Worm (Caenorhabditis elegans): ENCODE data around the gene sru-20.

The sru-20 gene

DNA sequence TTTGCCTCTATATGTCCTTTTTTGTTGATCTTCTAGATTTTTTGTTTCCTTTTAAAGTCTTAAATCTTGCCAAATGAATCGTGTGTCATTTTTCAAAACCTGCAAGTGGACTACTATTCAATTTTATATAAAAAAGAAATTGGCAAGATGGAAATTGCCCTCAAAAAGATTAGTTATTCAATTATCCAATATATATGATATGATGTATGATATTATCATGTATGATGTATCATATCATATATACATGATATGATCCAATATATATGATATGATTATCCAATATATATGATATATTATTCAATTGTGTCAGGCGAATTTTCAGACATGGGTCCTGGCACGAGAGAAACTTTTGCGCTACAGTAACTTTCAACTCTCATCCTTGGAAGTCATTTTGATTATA is at the start of gene sru-20:
Gene sru-20 (plus strand): TSS at position 301 of the 400 bp plus-strand sequence.
- TF ChIP-seq aly-1 (tag; optimal IDR thresholded peaks at IDR 0.05), result no peak
- no peak for TF ChIP-seq ets-7 (tag; optimal IDR thresholded peaks at IDR 0.05)
- TF ChIP-seq F13C5.2 (tag; optimal IDR thresholded peaks at IDR 0.05), result no peak
- no peak for TF ChIP-seq B0310.2 (tag; optimal IDR thresholded peaks at IDR 0.05)
- TF ChIP-seq scrt-1 (GFP tag; IDR thresholded peaks at IDR 0.05), result no peak
- TF ChIP-seq ceh-36 (tag; optimal IDR thresholded peaks at IDR 0.05), result no peak
- no peak for TF ChIP-seq tbx-11 (GFP tag; IDR thresholded peaks at IDR 0.05)
- TF ChIP-seq ceh-13 (GFP tag; optimal IDR thresholded peaks at IDR 0.05), result no peak
- no peak for TF ChIP-seq ama-1 (optimal IDR thresholded peaks at IDR 0.05)
- no peak for TF ChIP-seq hmg-4 (GFP tag; optimal IDR thresholded peaks at IDR 0.05)
- no peak for TF ChIP-seq tbx-37 (GFP tag; conservative IDR thresholded peaks at IDR 0.05)
- no peak for TF ChIP-seq flt-1 (GFP tag; IDR thresholded peaks at IDR 0.05)
- TF ChIP-seq hmbx-1 (tag; optimal IDR thresholded peaks at IDR 0.05), result no peak
- TF ChIP-seq sea-1 (GFP tag; conservative IDR thresholded peaks at IDR 0.05), result no peak
- no peak for TF ChIP-seq tra-4 (tag; optimal IDR thresholded peaks at IDR 0.05)
- TF ChIP-seq hnd-1 (tag; optimal IDR thresholded peaks at IDR 0.05), result no peak
- no peak for TF ChIP-seq pes-1 (GFP tag; IDR thresholded peaks at IDR 0.05)

DNA sequence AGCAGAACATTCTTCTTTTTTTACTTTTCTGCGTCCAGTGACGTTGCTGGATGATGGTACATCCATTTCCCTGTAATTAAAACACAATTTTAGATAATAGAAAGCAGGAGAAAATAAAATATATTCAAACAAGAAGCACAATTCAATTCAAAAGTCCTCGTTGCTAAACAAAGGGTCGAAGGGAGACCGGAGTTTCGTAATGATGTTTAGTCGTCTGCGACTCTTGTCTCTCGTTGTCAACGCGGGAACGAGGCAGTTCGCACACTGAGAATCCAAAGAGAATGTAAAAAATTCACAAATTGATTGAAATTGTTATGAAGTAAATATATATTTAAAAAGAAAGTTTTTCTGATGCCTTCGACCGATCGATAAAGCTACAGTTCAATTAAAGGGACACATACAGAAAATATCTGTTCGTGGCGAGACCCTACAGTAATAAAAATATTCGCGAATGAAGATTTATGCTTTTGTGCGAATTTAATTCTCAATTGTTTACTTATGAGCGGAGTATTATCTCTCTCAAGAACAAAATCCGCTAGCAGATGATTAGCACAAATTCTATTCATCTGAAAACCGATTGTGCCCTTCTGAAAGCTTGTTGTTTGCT is 44.0 kb upstream of the sru-20 start, which contains the start of gene dpy-26:
Gene dpy-26 (minus strand): TSS at position 111 of the 607 bp plus-strand sequence.
- no peak for TF ChIP-seq tbx-37 (GFP tag; conservative IDR thresholded peaks at IDR 0.05)
- TF ChIP-seq F13C5.2 (tag; optimal IDR thresholded peaks at IDR 0.05), result peak; percentile 18
- no peak for TF ChIP-seq hmbx-1 (tag; optimal IDR thresholded peaks at IDR 0.05)
- TF ChIP-seq ama-1 (optimal IDR thresholded peaks at IDR 0.05), result no peak

DNA sequence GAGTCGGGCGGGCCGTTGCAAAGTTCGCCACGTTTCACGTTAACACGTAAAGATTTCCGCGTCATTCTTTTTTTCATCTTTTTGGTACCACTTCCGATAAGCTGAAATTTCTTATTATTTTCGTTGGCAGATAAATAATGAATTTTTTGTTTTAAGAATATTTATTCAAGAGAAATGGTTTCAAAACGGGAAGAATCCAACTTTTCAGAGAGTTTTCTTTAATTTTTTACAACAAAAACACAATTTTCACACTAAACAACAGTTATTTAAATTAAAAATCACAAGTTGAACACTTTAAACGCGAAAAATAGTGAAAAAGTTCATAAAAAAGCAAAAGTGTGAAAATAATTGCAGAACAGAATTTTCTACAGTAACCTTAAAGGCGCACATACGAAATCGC is 41.2 kb upstream of the sru-20 start, which contains the start of gene spe-44:
Gene spe-44 (minus strand): TSS at position 101 of the 400 bp plus-strand sequence.
- TF ChIP-seq ets-7 (tag; optimal IDR thresholded peaks at IDR 0.05), result no peak
- TF ChIP-seq pes-1 (GFP tag; IDR thresholded peaks at IDR 0.05), result no peak
- TF ChIP-seq ceh-13 (GFP tag; optimal IDR thresholded peaks at IDR 0.05), result no peak
- no peak for TF ChIP-seq tbx-11 (GFP tag; IDR thresholded peaks at IDR 0.05)
- TF ChIP-seq hmbx-1 (tag; optimal IDR thresholded peaks at IDR 0.05), result no peak
- TF ChIP-seq tra-4 (tag; optimal IDR thresholded peaks at IDR 0.05), result no peak
- TF ChIP-seq aly-1 (tag; optimal IDR thresholded peaks at IDR 0.05), result no peak
- no peak for TF ChIP-seq B0310.2 (tag; optimal IDR thresholded peaks at IDR 0.05)
- TF ChIP-seq hnd-1 (tag; optimal IDR thresholded peaks at IDR 0.05), result no peak
- no peak for TF ChIP-seq tbx-37 (GFP tag; conservative IDR thresholded peaks at IDR 0.05)
- TF ChIP-seq sea-1 (GFP tag; conservative IDR thresholded peaks at IDR 0.05), result no peak
- TF ChIP-seq flt-1 (GFP tag; IDR thresholded peaks at IDR 0.05), result no peak

DNA sequence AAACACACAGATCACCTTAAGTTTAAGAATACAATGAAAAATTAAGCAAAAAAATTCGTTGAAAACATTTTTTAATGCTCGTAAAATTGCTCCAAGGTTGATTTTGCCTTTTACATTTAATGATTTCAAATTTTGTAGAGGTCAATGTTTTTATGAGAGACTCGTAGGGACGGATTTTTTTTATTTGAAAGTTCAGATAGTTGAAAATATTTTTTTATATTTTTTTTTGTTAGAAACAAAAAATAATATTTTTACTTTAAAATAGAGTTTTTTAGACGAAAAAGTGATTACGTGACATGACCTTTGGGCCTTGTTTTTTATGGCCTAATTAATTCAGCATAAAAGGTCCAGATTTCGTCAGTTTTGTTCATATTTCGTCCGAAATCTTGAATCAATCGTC is 40.5 kb upstream of the sru-20 start, which contains the start of gene smz-1:
Gene smz-1 (plus strand): TSS at position 301 of the 400 bp plus-strand sequence.
- no peak for TF ChIP-seq ceh-36 (tag; optimal IDR thresholded peaks at IDR 0.05)
- no peak for TF ChIP-seq scrt-1 (GFP tag; IDR thresholded peaks at IDR 0.05)
- TF ChIP-seq pes-1 (GFP tag; IDR thresholded peaks at IDR 0.05), result no peak
- TF ChIP-seq hmbx-1 (tag; optimal IDR thresholded peaks at IDR 0.05), result no peak
- TF ChIP-seq aly-1 (tag; optimal IDR thresholded peaks at IDR 0.05), result no peak
- TF ChIP-seq ets-7 (tag; optimal IDR thresholded peaks at IDR 0.05), result no peak
- TF ChIP-seq B0310.2 (tag; optimal IDR thresholded peaks at IDR 0.05), result no peak
- no peak for TF ChIP-seq ama-1 (optimal IDR thresholded peaks at IDR 0.05)
- TF ChIP-seq hnd-1 (tag; optimal IDR thresholded peaks at IDR 0.05), result no peak
- no peak for TF ChIP-seq sea-1 (GFP tag; conservative IDR thresholded peaks at IDR 0.05)
- TF ChIP-seq hmg-4 (GFP tag; optimal IDR thresholded peaks at IDR 0.05), result no peak
- no peak for TF ChIP-seq ceh-13 (GFP tag; optimal IDR thresholded peaks at IDR 0.05)
- TF ChIP-seq F13C5.2 (tag; optimal IDR thresholded peaks at IDR 0.05), result no peak
- no peak for TF ChIP-seq flt-1 (GFP tag; IDR thresholded peaks at IDR 0.05)
- no peak for TF ChIP-seq tra-4 (tag; optimal IDR thresholded peaks at IDR 0.05)
- TF ChIP-seq tbx-11 (GFP tag; IDR thresholded peaks at IDR 0.05), result no peak
- no peak for TF ChIP-seq tbx-37 (GFP tag; conservative IDR thresholded peaks at IDR 0.05)

DNA sequence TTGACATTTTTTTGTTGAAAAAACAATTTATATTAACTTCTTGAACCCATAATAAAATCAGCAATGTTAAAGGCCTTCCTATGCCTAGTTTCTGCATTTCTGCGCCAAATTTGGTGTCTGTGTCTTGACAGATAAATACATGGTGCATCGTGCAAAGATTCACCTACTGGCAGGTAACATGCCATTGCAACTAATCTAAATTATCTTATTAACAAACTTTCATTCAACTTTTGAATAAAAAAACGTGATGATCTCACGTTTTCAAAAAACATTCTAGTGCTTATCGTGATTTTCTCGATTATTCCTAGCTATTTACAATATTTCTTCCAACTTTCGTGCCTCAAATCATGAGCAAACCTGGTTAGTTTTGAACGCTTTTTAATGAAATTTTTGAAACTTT is 38.7 kb upstream of the sru-20 start, which contains the start of gene C25G4.7:
Gene C25G4.7 (plus strand): TSS at position 301 of the 400 bp plus-strand sequence.
- TF ChIP-seq ceh-36 (tag; optimal IDR thresholded peaks at IDR 0.05), result no peak
- no peak for TF ChIP-seq hmg-4 (GFP tag; optimal IDR thresholded peaks at IDR 0.05)
- no peak for TF ChIP-seq ceh-13 (GFP tag; optimal IDR thresholded peaks at IDR 0.05)
- no peak for TF ChIP-seq flt-1 (GFP tag; IDR thresholded peaks at IDR 0.05)
- no peak for TF ChIP-seq B0310.2 (tag; optimal IDR thresholded peaks at IDR 0.05)
- no peak for TF ChIP-seq ama-1 (optimal IDR thresholded peaks at IDR 0.05)

DNA sequence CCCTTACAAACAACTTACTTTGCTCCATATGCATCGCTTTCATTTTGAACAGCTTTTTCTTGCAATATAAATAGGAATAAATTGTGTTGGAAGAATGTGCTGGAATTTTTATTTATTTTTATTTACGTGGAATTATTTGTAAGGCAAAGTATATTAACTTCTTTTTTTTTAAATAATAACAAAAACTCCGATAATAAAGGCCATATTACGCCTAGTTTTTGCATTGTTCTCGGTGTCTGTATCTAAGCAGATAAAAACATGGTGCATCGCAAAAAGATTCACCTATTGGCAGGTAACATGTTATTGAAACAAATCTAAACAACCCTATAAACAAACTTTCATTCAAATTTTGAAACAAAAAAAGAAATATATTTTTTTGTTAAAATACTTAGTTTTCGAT is 31.9 kb upstream of the sru-20 start, which contains the start of gene C25G4.8:
Gene C25G4.8 (minus strand): TSS at position 101 of the 400 bp plus-strand sequence.
- TF ChIP-seq tra-4 (tag; optimal IDR thresholded peaks at IDR 0.05), result no peak
- no peak for TF ChIP-seq ama-1 (optimal IDR thresholded peaks at IDR 0.05)
- TF ChIP-seq B0310.2 (tag; optimal IDR thresholded peaks at IDR 0.05), result no peak
- TF ChIP-seq hnd-1 (tag; optimal IDR thresholded peaks at IDR 0.05), result no peak
- TF ChIP-seq tbx-37 (GFP tag; conservative IDR thresholded peaks at IDR 0.05), result no peak
- TF ChIP-seq tbx-11 (GFP tag; IDR thresholded peaks at IDR 0.05), result no peak
- no peak for TF ChIP-seq aly-1 (tag; optimal IDR thresholded peaks at IDR 0.05)
- no peak for TF ChIP-seq pes-1 (GFP tag; IDR thresholded peaks at IDR 0.05)
- no peak for TF ChIP-seq F13C5.2 (tag; optimal IDR thresholded peaks at IDR 0.05)
- no peak for TF ChIP-seq hmg-4 (GFP tag; optimal IDR thresholded peaks at IDR 0.05)
- TF ChIP-seq ceh-13 (GFP tag; optimal IDR thresholded peaks at IDR 0.05), result no peak
- no peak for TF ChIP-seq hmbx-1 (tag; optimal IDR thresholded peaks at IDR 0.05)
- no peak for TF ChIP-seq flt-1 (GFP tag; IDR thresholded peaks at IDR 0.05)
- no peak for TF ChIP-seq sea-1 (GFP tag; conservative IDR thresholded peaks at IDR 0.05)
- no peak for TF ChIP-seq scrt-1 (GFP tag; IDR thresholded peaks at IDR 0.05)
- no peak for TF ChIP-seq ceh-36 (tag; optimal IDR thresholded peaks at IDR 0.05)

DNA sequence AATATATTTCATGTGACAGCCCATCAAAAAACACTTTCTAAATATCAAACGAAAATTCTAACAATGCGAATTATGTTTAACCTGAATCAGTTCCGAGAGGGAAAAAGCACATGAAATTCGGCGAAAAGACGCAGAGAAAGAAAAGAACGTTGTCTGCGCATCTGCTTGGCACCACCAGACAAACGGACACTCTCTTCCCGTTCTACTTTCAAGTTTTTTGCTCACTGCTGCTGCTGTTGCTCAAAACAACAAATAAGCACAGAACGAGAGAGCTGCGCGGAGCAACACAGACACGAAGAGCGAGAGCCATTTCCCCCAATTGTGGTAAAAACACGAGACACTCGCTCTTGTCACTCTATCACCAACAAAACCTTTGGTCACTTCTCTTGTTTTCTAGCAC is 30.5 kb upstream of the sru-20 start:
- no peak for TF ChIP-seq ceh-13 (GFP tag; optimal IDR thresholded peaks at IDR 0.05)
- TF ChIP-seq scrt-1 (GFP tag; IDR thresholded peaks at IDR 0.05), result no peak
- TF ChIP-seq flt-1 (GFP tag; IDR thresholded peaks at IDR 0.05), result no peak
- TF ChIP-seq ama-1 (optimal IDR thresholded peaks at IDR 0.05), result no peak

Measured in whole organism, early embryonic.